Worm (Caenorhabditis elegans) whole organism, L4/young adult: ENCODE data around the gene slrp-1.

Source experiments
- W03F9.2 ChIP-seq: fragments of 150-350 bp; optimal IDR thresholded peaks from 2 replicates; lab custom pipeline; 2014; ENCODE audit warnings: missing biosample characterization, missing genetic modification characterization
- dao-5 ChIP-seq: sonication (generic microtip); optimal IDR thresholded peaks from 2 replicates; lab custom pipeline; 2016; ENCODE audit warnings: missing genotype, missing genetic modification characterization, moderate library complexity, missing compliant biosample characterization
- him-1 ChIP-seq: sonication (generic microtip); optimal IDR thresholded peaks from 2 replicates; lab custom pipeline; 2016; ENCODE audit warnings: missing genotype, missing genetic modification reagents, missing genetic modification characterization, missing compliant biosample characterization

slrp-1 gene

ce11 chrV:13600882-13601281, 35.2 kb downstream of the slrp-1 start, which contains the start of gene rdy-2:
rdy-2 (minus strand) TSS chrV:13600982.
- TF ChIP-seq W03F9.2 (tag; lab: Kevin White, UChicago) (no peak), him-1 (tag; lab: Kevin White, UChicago) (no peak), dao-5 (tag; lab: Kevin White, UChicago) (no peak)

ce11 chrV:13606651-13607242, 41.1 kb downstream of the slrp-1 start, which contains the start of gene fmo-4:
fmo-4 (minus strand) TSS chrV:13606701.
- no peak for TF ChIP-seq W03F9.2 (tag; lab: Kevin White, UChicago)
- no peak for TF ChIP-seq dao-5 (tag; lab: Kevin White, UChicago)
- TF ChIP-seq him-1 (tag; lab: Kevin White, UChicago) = no peak

- TF ChIP-seq dao-5 (tag; lab: Kevin White, UChicago) (no peak), him-1 (tag; lab: Kevin White, UChicago) (no peak), W03F9.2 (tag; lab: Kevin White, UChicago) (no peak)
Measured at ce11 chrV:13608486-13608885, 42.8 kb downstream of the slrp-1 start.

ce11 chrV:13609806-13610205, 44.1 kb downstream of the slrp-1 start:
- TF ChIP-seq him-1 (tag; lab: Kevin White, UChicago) = no peak
- no peak for TF ChIP-seq W03F9.2 (tag; lab: Kevin White, UChicago)
- no peak for TF ChIP-seq dao-5 (tag; lab: Kevin White, UChicago)

- TF ChIP-seq dao-5 (tag; lab: Kevin White, UChicago) = no peak
Measured at ce11 chrV:13611782-13612181, 46.1 kb downstream of the slrp-1 start, which contains the start of gene spig-9. spig-9 (minus strand) TSS chrV:13611882.

- TF ChIP-seq dao-5 (tag; lab: Kevin White, UChicago) (no peak), him-1 (tag; lab: Kevin White, UChicago) (no peak), W03F9.2 (tag; lab: Kevin White, UChicago) (no peak)
Measured at ce11 chrV:13613870-13614269, 48.2 kb downstream of the slrp-1 start, which contains the start of gene F53F4.7. F53F4.7 (minus strand) TSS chrV:13613970.
